1 fruit fly cellular context compared by ENCODE assay signal in the genomic region with DNA sequence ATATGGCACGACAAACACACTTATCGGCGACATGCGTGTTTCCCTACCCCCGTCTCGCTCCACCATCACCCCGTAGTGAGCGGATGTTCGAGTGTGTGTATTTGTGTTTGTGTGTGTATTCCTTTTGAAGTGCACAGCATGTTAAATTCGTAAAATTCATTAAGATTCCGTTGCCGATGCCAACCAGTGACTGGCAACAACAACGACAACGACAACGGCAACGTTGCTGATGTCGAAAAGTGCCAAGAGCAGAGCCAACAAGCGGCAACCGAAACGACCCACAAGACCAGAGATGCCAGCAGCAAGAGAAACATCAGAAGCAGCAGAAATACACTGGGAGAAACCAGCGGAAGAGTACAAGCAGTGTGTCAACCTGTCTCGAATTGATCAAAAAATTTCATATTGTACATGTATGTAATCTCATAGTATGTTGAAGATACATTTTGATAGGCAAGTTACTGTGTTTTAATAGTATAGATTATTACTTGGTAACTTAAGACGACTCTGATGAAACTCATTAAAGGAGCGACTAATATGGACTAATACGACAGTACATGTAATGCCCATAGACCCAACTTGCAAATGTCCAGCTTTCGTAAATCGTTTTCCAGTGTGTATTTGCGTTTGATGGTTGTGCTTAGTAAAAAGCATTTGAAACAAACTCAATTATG.
A peak's percentile ranks its signal among the peaks of the same experiment; 100 is the strongest.
TF ChIP-seq lines count a peak whose summit lies in the region.

No protein-coding gene starts in this region.

TF ChIP-seq in whole organism, embryonic, 481 proteins besides CTCF, POLR2A, EP300 and RAD21 (continued from another document and continues in another):
- TF ChIP-seq CG13424 (tag; optimal IDR thresholded peaks at IDR 0.05; lab: Kevin White, UChicago) (peak; percentile 17), CG14710 (tag; optimal IDR thresholded peaks at IDR 0.05; lab: Kevin White, UChicago) (peak; percentile 55), HHEX (GFP tag; optimal IDR thresholded peaks at IDR 0.05; lab: Kevin White, UChicago) (no peak), Lpt (GFP tag; optimal IDR thresholded peaks at IDR 0.05; lab: Kevin White, UChicago) (no peak), da (GFP tag; optimal IDR thresholded peaks at IDR 0.05; lab: Kevin White, UChicago) (no peak), luna (GFP tag; optimal IDR thresholded peaks at IDR 0.05; lab: Kevin White, UChicago) (no peak), tna (GFP tag; IDR thresholded peaks at IDR 0.05; lab: Robert Waterston, UW; ENCODE audit: partially characterized antibody) (no peak), NfI (GFP tag; optimal IDR thresholded peaks at IDR 0.05; lab: Kevin White, UChicago) (no peak), dm (GFP tag; optimal IDR thresholded peaks at IDR 0.05; lab: Kevin White, UChicago) (peak; percentile 16), sqz (GFP tag; optimal IDR thresholded peaks at IDR 0.05; lab: Kevin White, UChicago) (no peak), CG10147 (GFP tag; optimal IDR thresholded peaks at IDR 0.05; lab: Kevin White, UChicago) (no peak), pita (GFP tag; optimal IDR thresholded peaks at IDR 0.05; lab: Kevin White, UChicago) (no peak), ken (GFP tag; IDR thresholded peaks at IDR 0.05; lab: Robert Waterston, UW) (0 out of 3 replicates have a peak, but pooled peaks have one; percentile 12), Stat92E (GFP tag; optimal IDR thresholded peaks at IDR 0.05; lab: Kevin White, UChicago) (no peak), Usf (GFP tag; optimal IDR thresholded peaks at IDR 0.05; lab: Kevin White, UChicago) (no peak), Sox100B (GFP tag; optimal IDR thresholded peaks at IDR 0.05; lab: Kevin White, UChicago) (peak; percentile 34), Rx (GFP tag; IDR thresholded peaks at IDR 0.05; lab: Robert Waterston, UW) (0 out of 2 replicates have a peak, but pooled peaks have one; percentile 28), CG9727 (GFP tag; optimal IDR thresholded peaks at IDR 0.05; lab: Kevin White, UChicago) (peak; percentile 63), gro (GFP tag; optimal IDR thresholded peaks at IDR 0.05; lab: Kevin White, UChicago) (no peak), Rfx (GFP tag; IDR thresholded peaks at IDR 0.05; lab: Robert Waterston, UW) (0 out of 2 replicates have a peak, but pooled peaks have one; percentile 3), Trl (optimal IDR thresholded peaks at IDR 0.05; lab: Kevin White, UChicago) (no peak), Trl (GFP tag; optimal IDR thresholded peaks at IDR 0.05; lab: Kevin White, UChicago) (peak; percentile 57), CG11696 (GFP tag; IDR thresholded peaks at IDR 0.05; lab: Robert Waterston, UW) (no peak), CG2120 (GFP tag; optimal IDR thresholded peaks at IDR 0.05; lab: Kevin White, UChicago) (no peak), Awh (GFP tag; IDR thresholded peaks at IDR 0.05; lab: Robert Waterston, UW) (peak; percentile 35; the same call in 1 of the 2 replicates), amos (GFP tag; IDR thresholded peaks at IDR 0.05; lab: Robert Waterston, UW; ENCODE audit: partially characterized antibody) (no peak), CG13624 (GFP tag; optimal IDR thresholded peaks at IDR 0.05; lab: Kevin White, UChicago) (no peak), unpg (GFP tag; optimal IDR thresholded peaks at IDR 0.05; lab: Kevin White, UChicago) (peak; percentile 39), CG18599 (GFP tag; optimal IDR thresholded peaks at IDR 0.05; lab: Kevin White, UChicago) (peak; percentile 13), CG13894 (tag; optimal IDR thresholded peaks at IDR 0.05; lab: Kevin White, UChicago) (no peak), CG8290 (GFP tag; optimal IDR thresholded peaks at IDR 0.05; lab: Kevin White, UChicago) (no peak), CG8290 (tag; optimal IDR thresholded peaks at IDR 0.05; lab: Kevin White, UChicago) (no peak), dysf (GFP tag; IDR thresholded peaks at IDR 0.05; lab: Robert Waterston, UW) (peak; percentile 29; the same call in 1 of the 3 replicates), CG10565 (GFP tag; optimal IDR thresholded peaks at IDR 0.05; lab: Kevin White, UChicago) (no peak), CG1233 (GFP tag; optimal IDR thresholded peaks at IDR 0.05; lab: Kevin White, UChicago) (peak; percentile 44), CG3281 (GFP tag; optimal IDR thresholded peaks at IDR 0.05; lab: Kevin White, UChicago) (no peak), CG4820 (GFP tag; optimal IDR thresholded peaks at IDR 0.05; lab: Kevin White, UChicago) (peak; percentile 42), CrebB (tag; optimal IDR thresholded peaks at IDR 0.05; lab: Kevin White, UChicago) (no peak), sna (GFP tag; IDR thresholded peaks at IDR 0.05; lab: Robert Waterston, UW; ENCODE audit: partially characterized antibody) (no peak), H15 (GFP tag; IDR thresholded peaks at IDR 0.05; lab: Robert Waterston, UW) (no peak), CG5245 (GFP tag; optimal IDR thresholded peaks at IDR 0.05; lab: Kevin White, UChicago) (peak; percentile 3), CG1603 (tag; optimal IDR thresholded peaks at IDR 0.05; lab: Kevin White, UChicago) (peak; percentile 36), fd64A (GFP tag; optimal IDR thresholded peaks at IDR 0.05; lab: Kevin White, UChicago) (no peak), CG7786 (GFP tag; optimal IDR thresholded peaks at IDR 0.05; lab: Kevin White, UChicago) (no peak), CG43689 (GFP tag; IDR thresholded peaks at IDR 0.05; lab: Robert Waterston, UW) (no peak), schlank (tag; optimal IDR thresholded peaks at IDR 0.05; lab: Kevin White, UChicago) (no peak), pb (GFP tag; optimal IDR thresholded peaks at IDR 0.05; lab: Kevin White, UChicago) (no peak), lbe (GFP tag; optimal IDR thresholded peaks at IDR 0.05; lab: Kevin White, UChicago) (peak; percentile 56), pum (GFP tag; optimal IDR thresholded peaks at IDR 0.05; lab: Kevin White, UChicago) (no peak), pho (GFP tag; optimal IDR thresholded peaks at IDR 0.05; lab: Kevin White, UChicago) (no peak), CG4707 (GFP tag; optimal IDR thresholded peaks at IDR 0.05; lab: Kevin White, UChicago) (no peak), sob (GFP tag; IDR thresholded peaks at IDR 0.05; lab: Robert Waterston, UW) (no peak), Lim3 (GFP tag; IDR thresholded peaks at IDR 0.05; lab: Robert Waterston, UW) (no peak), BEAF-32 (GFP tag; optimal IDR thresholded peaks at IDR 0.05; lab: Kevin White, UChicago) (no peak), Sox102F (GFP tag; optimal IDR thresholded peaks at IDR 0.05; lab: Kevin White, UChicago) (peak; percentile 54), CG12659 (GFP tag; optimal IDR thresholded peaks at IDR 0.05; lab: Kevin White, UChicago) (no peak), CG15269 (tag; optimal IDR thresholded peaks at IDR 0.05; lab: Kevin White, UChicago) (peak; percentile 24), CG8089 (GFP tag; optimal IDR thresholded peaks at IDR 0.05; lab: Kevin White, UChicago) (no peak), CG7372 (GFP tag; IDR thresholded peaks at IDR 0.05; lab: Robert Waterston, UW) (no peak), row (GFP tag; IDR thresholded peaks at IDR 0.05; lab: Robert Waterston, UW) (peak; percentile 46; the same call in 2 of the 3 replicates), CG11398 (GFP tag; optimal IDR thresholded peaks at IDR 0.05; lab: Kevin White, UChicago) (no peak), D19A (tag; optimal IDR thresholded peaks at IDR 0.05; lab: Kevin White, UChicago) (peak; percentile 25), zf30C (GFP tag; optimal IDR thresholded peaks at IDR 0.05; lab: Kevin White, UChicago) (peak; percentile 75), Dfd (GFP tag; optimal IDR thresholded peaks at IDR 0.05; lab: Kevin White, UChicago) (no peak), CG6854 (GFP tag; optimal IDR thresholded peaks at IDR 0.05; lab: Kevin White, UChicago) (no peak), ssp (GFP tag; IDR thresholded peaks at IDR 0.05; lab: Robert Waterston, UW) (no peak), CG8281 (tag; optimal IDR thresholded peaks at IDR 0.05; lab: Kevin White, UChicago) (no peak), slp2 (GFP tag; optimal IDR thresholded peaks at IDR 0.05; lab: Kevin White, UChicago) (no peak), tap (tag; optimal IDR thresholded peaks at IDR 0.05; lab: Kevin White, UChicago) (no peak), CG30020 (tag; optimal IDR thresholded peaks at IDR 0.05; lab: Kevin White, UChicago) (no peak), CG11093 (GFP tag; IDR thresholded peaks at IDR 0.05; lab: Robert Waterston, UW) (no peak), CG15696 (tag; optimal IDR thresholded peaks at IDR 0.05; lab: Kevin White, UChicago) (peak; percentile 42), Dll (GFP tag; IDR thresholded peaks at IDR 0.05; lab: Robert Waterston, UW; ENCODE audit: partially characterized antibody) (no peak), gsb-n (tag; optimal IDR thresholded peaks at IDR 0.05; lab: Kevin White, UChicago) (no peak), CG33557 (GFP tag; optimal IDR thresholded peaks at IDR 0.05; lab: Kevin White, UChicago) (no peak), CG2678 (tag; optimal IDR thresholded peaks at IDR 0.05; lab: Kevin White, UChicago) (peak; percentile 36), Vsx1 (GFP tag; optimal IDR thresholded peaks at IDR 0.05; lab: Kevin White, UChicago) (no peak), Dip3 (GFP tag; optimal IDR thresholded peaks at IDR 0.05; lab: Kevin White, UChicago) (no peak), CG8359 (GFP tag; optimal IDR thresholded peaks at IDR 0.05; lab: Kevin White, UChicago; ENCODE audit: borderline replicate concordance) (no peak), CG14860 (GFP tag; IDR thresholded peaks at IDR 0.05; lab: Robert Waterston, UW; ENCODE audit: partially characterized antibody) (0 out of 3 replicates have a peak, but pooled peaks have one; percentile 29), Fer1 (GFP tag; optimal IDR thresholded peaks at IDR 0.05; lab: Kevin White, UChicago) (no peak), yki (optimal IDR thresholded peaks at IDR 0.05; lab: Kevin White, UChicago) (no peak), psq (GFP tag; optimal IDR thresholded peaks at IDR 0.05; lab: Kevin White, UChicago) (no peak), CG31388 (GFP tag; optimal IDR thresholded peaks at IDR 0.05; lab: Kevin White, UChicago) (no peak), Dip2 (GFP tag; IDR thresholded peaks at IDR 0.05; lab: Robert Waterston, UW) (no peak), pnt (GFP tag; optimal IDR thresholded peaks at IDR 0.05; lab: Kevin White, UChicago) (peak; percentile 22), YL-1 (GFP tag; optimal IDR thresholded peaks at IDR 0.05; lab: Kevin White, UChicago) (no peak), dmrt11E (tag; optimal IDR thresholded peaks at IDR 0.05; lab: Kevin White, UChicago) (peak; percentile 63), ERR (GFP tag; optimal IDR thresholded peaks at IDR 0.05; lab: Kevin White, UChicago) (no peak), nmo (GFP tag; optimal IDR thresholded peaks at IDR 0.05; lab: Kevin White, UChicago) (peak; percentile 61), Hmx (GFP tag; optimal IDR thresholded peaks at IDR 0.05; lab: Kevin White, UChicago) (no peak), CG6254 (GFP tag; optimal IDR thresholded peaks at IDR 0.05; lab: Kevin White, UChicago) (peak; percentile 43), CG3163 (GFP tag; optimal IDR thresholded peaks at IDR 0.05; lab: Kevin White, UChicago) (no peak), Dad (GFP tag; optimal IDR thresholded peaks at IDR 0.05; lab: Kevin White, UChicago) (no peak), usp (GFP tag; optimal IDR thresholded peaks at IDR 0.05; lab: Kevin White, UChicago) (no peak), Hand (GFP tag; optimal IDR thresholded peaks at IDR 0.05; lab: Kevin White, UChicago) (no peak), CG30403 (GFP tag; optimal IDR thresholded peaks at IDR 0.05; lab: Kevin White, UChicago) (peak; percentile 61), Meics (GFP tag; optimal IDR thresholded peaks at IDR 0.05; lab: Kevin White, UChicago) (no peak), salm (tag; optimal IDR thresholded peaks at IDR 0.05; lab: Kevin White, UChicago) (no peak), Mad (GFP tag; optimal IDR thresholded peaks at IDR 0.05; lab: Kevin White, UChicago) (no peak), CG34422 (GFP tag; IDR thresholded peaks at IDR 0.05; lab: Robert Waterston, UW) (peak; percentile 36; the same call in 1 of the 3 replicates), CG3726 (GFP tag; IDR thresholded peaks at IDR 0.05; lab: Robert Waterston, UW) (peak; percentile 54; the same call in 1 of the 3 replicates), nau (GFP tag; optimal IDR thresholded peaks at IDR 0.05; lab: Kevin White, UChicago) (peak; percentile 59), run (tag; optimal IDR thresholded peaks at IDR 0.05; lab: Kevin White, UChicago) (no peak), CG9817 (tag; optimal IDR thresholded peaks at IDR 0.05; lab: Kevin White, UChicago) (no peak), wek (GFP tag; optimal IDR thresholded peaks at IDR 0.05; lab: Kevin White, UChicago) (no peak), p53 (GFP tag; optimal IDR thresholded peaks at IDR 0.05; lab: Kevin White, UChicago) (peak; percentile 4), ash1 (GFP tag; optimal IDR thresholded peaks at IDR 0.05; lab: Kevin White, UChicago) (no peak), phol (tag; optimal IDR thresholded peaks at IDR 0.05; lab: Kevin White, UChicago) (peak; percentile 68), Nf-YC (tag; optimal IDR thresholded peaks at IDR 0.05; lab: Kevin White, UChicago) (no peak), toy (GFP tag; IDR thresholded peaks at IDR 0.05; lab: Robert Waterston, UW) (no peak), chif (GFP tag; optimal IDR thresholded peaks at IDR 0.05; lab: Kevin White, UChicago) (peak; percentile 26 to 52), Taf1 (GFP tag; IDR thresholded peaks at IDR 0.05; lab: Robert Waterston, UW) (no peak), CG3995 (GFP tag; optimal IDR thresholded peaks at IDR 0.05; lab: Kevin White, UChicago) (no peak), CG2889 (GFP tag; IDR thresholded peaks at IDR 0.05; lab: Robert Waterston, UW) (no peak), Sin3A (optimal IDR thresholded peaks at IDR 0.05; lab: Kevin White, UChicago) (no peak), CG6791 (GFP tag; IDR thresholded peaks at IDR 0.05; lab: Robert Waterston, UW; ENCODE audit: partially characterized antibody) (no peak), Oaz (GFP tag; IDR thresholded peaks at IDR 0.05; lab: Robert Waterston, UW) (no peak), gce (GFP tag; IDR thresholded peaks at IDR 0.05; lab: Robert Waterston, UW) (no peak), Dref (GFP tag; IDR thresholded peaks at IDR 0.05; lab: Robert Waterston, UW) (no peak), mld (GFP tag; IDR thresholded peaks at IDR 0.05; lab: Robert Waterston, UW; ENCODE audit: partially characterized antibody) (no peak), CG8924 (tag; optimal IDR thresholded peaks at IDR 0.05; lab: Kevin White, UChicago) (peak; percentile 25), cad (GFP tag; optimal IDR thresholded peaks at IDR 0.05; lab: Kevin White, UChicago) (no peak), trh (GFP tag; optimal IDR thresholded peaks at IDR 0.05; lab: Kevin White, UChicago) (no peak), sima (GFP tag; optimal IDR thresholded peaks at IDR 0.05; lab: Kevin White, UChicago) (no peak), CG16779 (GFP tag; IDR thresholded peaks at IDR 0.05; lab: Robert Waterston, UW) (no peak), CG10654 (GFP tag; optimal IDR thresholded peaks at IDR 0.05; lab: Kevin White, UChicago) (peak; percentile 15)
